Worm (Caenorhabditis elegans): Measurements from ENCODE around the gene col-140.

The col-140 gene

ce11 chrV:5832799-5833198 is 3.8 kb downstream of the col-140 start (continued):
- TF ChIP-seq tlf-1 (GFP tag; optimal IDR thresholded peaks at IDR 0.05) = no peak
- no peak for TF ChIP-seq Y67H2A.10 (GFP tag; conservative IDR thresholded peaks at IDR 0.05)
- TF ChIP-seq nhr-120 (GFP tag; IDR thresholded peaks at IDR 0.05) = no peak
- TF ChIP-seq sdz-38 (tag; optimal IDR thresholded peaks at IDR 0.05) = no peak
- TF ChIP-seq T07F8.4 (tag; optimal IDR thresholded peaks at IDR 0.05) = no peak
- no peak for TF ChIP-seq F55B11.4 (tag; optimal IDR thresholded peaks at IDR 0.05; ENCODE audit: borderline replicate concordance, insufficient read depth)
- TF ChIP-seq attf-3 (GFP tag; conservative IDR thresholded peaks at IDR 0.05) = no peak
- no peak for TF ChIP-seq B0261.1 (tag; optimal IDR thresholded peaks at IDR 0.05)
- TF ChIP-seq attf-6 (GFP tag; IDR thresholded peaks at IDR 0.05) = no peak
- peak; percentile 50; the same call in 1 of the 2 replicates for TF ChIP-seq lin-26 (GFP tag; IDR thresholded peaks at IDR 0.05)
- peak; percentile 27 for TF ChIP-seq tbp1 (GFP tag; optimal IDR thresholded peaks at IDR 0.05)
- TF ChIP-seq attf-5 (GFP tag; optimal IDR thresholded peaks at IDR 0.05) = no peak
- TF ChIP-seq madf-10 (tag; optimal IDR thresholded peaks at IDR 0.05) = no peak
- no peak for TF ChIP-seq ztf-3 (GFP tag; optimal IDR thresholded peaks at IDR 0.05)
- TF ChIP-seq Y56A3A.18 (GFP tag; IDR thresholded peaks at IDR 0.05) = no peak
- no peak for TF ChIP-seq lag-1 (GFP tag; IDR thresholded peaks at IDR 0.05)
- peak; percentile 15 for TF ChIP-seq lin-54 (GFP tag; optimal IDR thresholded peaks at IDR 0.05)
- peak; percentile 62; the same call in 1 of the 2 replicates for TF ChIP-seq ekl-4 (GFP tag; IDR thresholded peaks at IDR 0.05)
- TF ChIP-seq cebp-2 (GFP tag; IDR thresholded peaks at IDR 0.05) = no peak
- no peak for TF ChIP-seq K11D2.4 (GFP tag; IDR thresholded peaks at IDR 0.05)
- TF ChIP-seq ztf-28 (GFP tag; IDR thresholded peaks at IDR 0.05) = no peak
- no peak for TF ChIP-seq lsy-27 (tag; optimal IDR thresholded peaks at IDR 0.05; ENCODE audit: borderline replicate concordance, insufficient read depth)
- TF ChIP-seq rpc-1 (optimal IDR thresholded peaks at IDR 0.05) = no peak
- no peak for TF ChIP-seq rpc-1 (tag; optimal IDR thresholded peaks at IDR 0.05)
- no peak for TF ChIP-seq unc-130 (GFP tag; optimal IDR thresholded peaks at IDR 0.05)
- TF ChIP-seq ztf-22 (GFP tag; optimal IDR thresholded peaks at IDR 0.05) = no peak
- no peak for TF ChIP-seq ccch-3 (GFP tag; optimal IDR thresholded peaks at IDR 0.05)
- TF ChIP-seq let-526 (GFP tag; IDR thresholded peaks at IDR 0.05) = no peak
- no peak for TF ChIP-seq cebp-1 (GFP tag; IDR thresholded peaks at IDR 0.05)
- TF ChIP-seq cebp-1 (tag; optimal IDR thresholded peaks at IDR 0.05) = peak; percentile 29
- TF ChIP-seq F33H1.4 (GFP tag; IDR thresholded peaks at IDR 0.05) = peak; percentile 17; the same call in 1 of the 2 replicates
- TF ChIP-seq rcor-1 (GFP tag; IDR thresholded peaks at IDR 0.05) = no peak
- no peak for TF ChIP-seq Y95B8A.8 (GFP tag; IDR thresholded peaks at IDR 0.05)
- no peak for TF ChIP-seq athp-1 (tag; optimal IDR thresholded peaks at IDR 0.05)
- TF ChIP-seq F39B2.1 (GFP tag; IDR thresholded peaks at IDR 0.05) = no peak
- no peak for TF ChIP-seq hrde-1 (tag; optimal IDR thresholded peaks at IDR 0.05; ENCODE audit: borderline replicate concordance)
- TF ChIP-seq atf-7 (tag; optimal IDR thresholded peaks at IDR 0.05) = no peak
- no peak for TF ChIP-seq zfh-2 (GFP tag; conservative IDR thresholded peaks at IDR 0.05)
- no peak for TF ChIP-seq akir-1 (GFP tag; optimal IDR thresholded peaks at IDR 0.05)
- TF ChIP-seq hlh-12 (tag; optimal IDR thresholded peaks at IDR 0.05) = no peak
- no peak for TF ChIP-seq nhr-90 (tag; optimal IDR thresholded peaks at IDR 0.05)
- TF ChIP-seq let-607 (tag; optimal IDR thresholded peaks at IDR 0.05) = no peak
- no peak for TF ChIP-seq B0035.1 (tag; optimal IDR thresholded peaks at IDR 0.05)
- TF ChIP-seq aptf-3 (GFP tag; IDR thresholded peaks at IDR 0.05) = no peak
- no peak for TF ChIP-seq snpc-1.3 (tag; optimal IDR thresholded peaks at IDR 0.05; ENCODE audit: insufficient read depth)
- TF ChIP-seq dpl-1 (GFP tag; optimal IDR thresholded peaks at IDR 0.05) = no peak
- peak; percentile 39 for TF ChIP-seq die-1 (tag; optimal IDR thresholded peaks at IDR 0.05)
- peak; percentile 64; the same call in 1 of the 2 replicates for TF ChIP-seq Y79H2A.3 (GFP tag; conservative IDR thresholded peaks at IDR 0.05)
- TF ChIP-seq ztf-26 (tag; optimal IDR thresholded peaks at IDR 0.05) = peak; percentile 0
- TF ChIP-seq F57A8.1 (GFP tag; optimal IDR thresholded peaks at IDR 0.05) = no peak

Measured in whole organism, young adult.